Worm (Caenorhabditis elegans) whole organism, dauer: Measurements from ENCODE around the gene T05B4.13.

ENCODE experiments used
- unc-62 ChIP-seq: sonication (generic microtip); optimal IDR thresholded peaks from 2 replicates; lab custom pipeline; 2017; ENCODE audit warnings: missing biosample characterization, missing genetic modification reagents, missing genetic modification characterization

Gene T05B4.13

DNA sequence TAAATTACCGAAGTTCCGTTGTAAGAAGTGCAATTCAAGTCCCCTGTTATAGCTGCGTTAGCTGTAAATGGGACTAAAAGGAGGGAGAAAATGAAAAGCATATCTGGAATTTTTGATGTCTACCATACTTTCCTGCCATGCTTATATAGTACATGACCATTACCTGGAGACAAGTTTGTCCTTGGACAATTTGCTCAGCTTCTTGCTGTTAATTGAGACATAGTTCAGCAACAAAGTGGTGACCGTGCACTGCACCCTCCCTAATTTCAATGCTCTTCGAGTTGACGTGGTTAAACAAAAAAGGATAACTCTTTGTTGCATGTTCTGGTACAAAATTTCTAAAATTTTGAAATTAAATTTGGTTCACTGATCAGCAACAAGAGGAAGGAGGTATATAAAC lies at the start of gene T05B4.13:
Gene T05B4.13, minus strand, starts transcription at position 101 of the 400 bp plus-strand sequence.
- TF ChIP-seq unc-62: no peak

DNA sequence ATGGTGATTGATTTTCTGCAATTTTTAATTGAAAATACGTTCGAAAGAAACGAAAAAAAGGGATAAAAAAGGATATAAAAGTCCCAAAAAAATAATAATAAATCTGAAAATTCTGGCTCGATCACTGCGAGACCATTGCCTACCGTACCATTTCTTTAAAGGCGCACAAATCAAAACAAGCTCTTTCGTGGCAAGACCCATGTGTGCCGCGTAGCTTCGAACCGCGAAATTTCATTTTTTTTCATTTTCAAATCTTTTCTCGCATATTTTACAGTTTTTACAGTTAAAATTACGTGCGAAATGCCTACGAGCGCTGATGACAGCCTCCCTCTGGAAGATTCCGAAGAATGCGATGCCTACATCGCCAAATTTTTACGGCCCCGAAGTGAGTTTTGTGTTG lies 48.3 kb upstream of the T05B4.13 start, which contains the start of the genes coh-4 and pid-5:
Gene coh-4, minus strand, starts transcription at position 17 of the 400 bp plus-strand sequence.
Gene pid-5, plus strand, starts transcription at position 259 of the 400 bp plus-strand sequence.
- TF ChIP-seq unc-62: no peak

DNA sequence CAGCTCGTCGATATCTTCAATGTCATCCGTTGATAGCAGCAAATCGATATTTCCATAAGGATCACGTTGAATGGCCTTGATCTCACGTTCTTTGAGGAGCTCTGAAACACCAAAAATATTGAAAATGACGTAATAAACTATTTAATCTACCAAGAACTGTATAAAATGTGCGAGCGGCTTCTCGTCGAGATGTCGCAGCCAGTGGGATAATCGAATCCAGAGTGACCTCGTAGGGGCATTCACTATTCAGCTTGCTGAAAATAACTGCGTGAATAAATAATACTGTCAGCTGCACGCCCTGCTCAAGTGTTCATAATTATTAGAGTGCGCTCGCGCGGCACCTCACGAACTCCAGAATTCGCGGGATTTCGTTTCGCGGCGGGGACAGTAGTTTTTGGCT lies 42.8 kb upstream of the T05B4.13 start, which contains the start of gene Y45G5AM.7:
Gene Y45G5AM.7, minus strand, starts transcription at position 101 of the 400 bp plus-strand sequence.
- TF ChIP-seq unc-62: no peak

DNA sequence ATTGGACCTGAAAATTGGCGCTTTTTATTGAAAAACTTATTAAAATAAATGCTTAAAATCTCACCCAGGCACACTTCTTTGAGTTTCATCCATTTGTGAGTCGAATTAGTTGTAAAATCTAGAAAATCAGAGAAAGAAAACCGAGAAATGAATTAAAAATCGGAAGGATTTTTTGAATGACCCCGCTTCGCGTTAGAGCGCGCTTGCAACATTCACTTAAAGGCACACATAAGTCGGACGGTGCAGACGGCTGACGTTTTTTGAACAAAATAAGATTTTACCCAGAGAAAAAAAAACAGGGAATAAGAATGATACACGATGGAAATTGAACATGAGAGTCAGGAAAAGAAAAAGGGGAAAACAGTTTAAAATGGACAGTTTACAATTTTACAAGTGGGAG lies 42.3 kb upstream of the T05B4.13 start:
- TF ChIP-seq unc-62: no peak

DNA sequence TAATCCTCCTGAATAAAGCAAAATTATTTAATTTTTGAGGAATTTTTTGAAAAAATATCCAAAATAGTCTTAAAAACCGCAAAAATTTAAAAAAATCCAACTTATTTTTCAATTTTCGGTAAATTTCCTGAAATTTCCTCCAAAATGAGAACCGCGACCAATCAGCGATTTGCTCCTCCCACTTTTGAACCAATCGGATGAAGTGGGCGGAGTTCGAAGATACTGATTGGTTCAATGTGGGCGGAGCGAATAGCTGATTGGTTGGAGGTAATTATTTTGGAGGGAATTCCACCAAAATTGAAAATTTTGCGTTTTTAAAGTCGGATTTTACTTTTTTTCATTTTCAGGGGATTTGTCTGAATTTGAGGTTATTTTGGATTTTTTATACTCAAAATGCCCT lies 40.7 kb upstream of the T05B4.13 start:
- no peak for TF ChIP-seq unc-62

DNA sequence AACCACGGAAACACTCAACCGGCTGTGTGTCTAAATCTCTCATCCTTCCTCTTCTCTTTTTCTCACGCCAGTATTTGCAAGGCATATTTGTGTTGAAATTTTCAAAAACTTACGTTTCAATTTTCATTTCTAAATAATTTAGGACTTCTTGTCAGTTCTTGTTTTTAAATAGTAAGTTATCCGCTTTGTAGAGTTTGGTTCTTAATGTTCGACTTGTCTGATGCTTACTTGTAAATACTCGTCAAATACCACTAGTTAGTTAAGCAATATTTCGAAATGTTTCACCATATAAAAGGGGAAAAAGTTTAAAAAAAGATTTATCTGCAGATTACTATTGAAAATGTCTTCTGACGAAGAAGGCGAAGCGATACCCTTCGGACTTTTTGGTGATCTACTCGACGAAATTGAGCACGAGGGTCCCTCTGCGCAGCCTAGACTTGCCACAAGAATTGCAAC lies 37.2 kb upstream of the T05B4.13 start, which contains the start of gene Y45G5AM.3:
Gene Y45G5AM.3, plus strand, starts transcription at position 51 of the 456 bp plus-strand sequence.
- TF ChIP-seq unc-62: no peak

DNA sequence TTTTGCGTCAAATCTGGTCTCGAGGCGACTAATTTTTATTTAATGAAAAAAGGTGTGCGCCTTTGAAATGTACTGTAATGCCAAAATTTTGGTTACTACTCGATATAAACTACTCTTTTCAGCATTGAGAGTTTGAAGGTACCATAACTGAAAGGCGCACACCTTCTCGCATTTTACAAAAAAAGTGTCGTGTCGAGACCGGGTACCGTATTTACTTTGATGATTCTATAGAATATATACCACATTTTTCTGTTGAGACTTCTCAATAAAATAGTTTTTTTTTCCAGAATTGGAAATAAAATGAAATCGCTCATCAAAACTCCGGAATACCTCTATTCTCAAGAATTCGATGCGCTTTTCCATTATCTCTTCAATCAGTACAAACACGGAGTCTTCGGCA lies 35.6 kb upstream of the T05B4.13 start, which contains the start of gene Y45G5AM.4:
Gene Y45G5AM.4, plus strand, starts transcription at position 301 of the 400 bp plus-strand sequence.
- no peak for TF ChIP-seq unc-62

DNA sequence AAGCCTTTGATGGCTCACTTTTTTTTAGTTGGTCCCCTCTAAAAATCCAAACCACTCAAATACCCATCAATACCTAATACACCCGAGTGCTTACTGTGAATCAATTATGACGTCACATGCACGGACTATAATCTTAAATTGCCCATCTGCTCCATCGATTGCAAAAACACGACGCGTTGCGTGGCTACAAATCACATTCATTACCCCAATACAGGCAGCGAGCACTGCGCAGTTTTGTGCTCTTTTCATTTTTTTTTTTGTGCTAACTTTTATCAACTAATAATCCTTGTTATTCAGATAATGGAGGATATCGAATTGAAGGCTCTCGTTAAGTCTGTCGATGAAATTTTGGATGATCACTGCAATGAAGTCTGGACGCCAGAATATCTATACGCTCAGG lies 32.8 kb upstream of the T05B4.13 start, which contains the start of gene Y45G5AM.5:
Gene Y45G5AM.5, plus strand, starts transcription at position 301 of the 400 bp plus-strand sequence.
- TF ChIP-seq unc-62: no peak

DNA sequence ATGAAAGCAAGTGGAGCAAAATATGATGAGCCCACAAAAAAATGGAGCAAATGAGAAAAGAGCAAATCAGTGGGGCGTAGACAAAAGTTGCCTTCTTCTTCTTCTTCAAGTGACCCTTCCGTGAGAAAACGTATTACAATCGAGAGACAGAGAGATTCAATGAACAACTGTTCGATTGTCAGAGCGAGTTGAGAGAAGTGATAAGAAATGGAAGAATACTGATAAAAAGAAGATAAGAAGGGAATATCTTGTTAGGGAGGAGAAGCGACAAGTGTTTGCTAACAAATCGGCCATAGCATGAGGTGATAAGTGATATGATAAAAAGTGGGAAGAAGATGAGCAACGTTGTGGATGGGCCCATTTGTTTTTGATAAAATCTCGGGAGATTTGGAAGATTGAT lies 30.0 kb upstream of the T05B4.13 start:
- TF ChIP-seq unc-62: no peak

DNA sequence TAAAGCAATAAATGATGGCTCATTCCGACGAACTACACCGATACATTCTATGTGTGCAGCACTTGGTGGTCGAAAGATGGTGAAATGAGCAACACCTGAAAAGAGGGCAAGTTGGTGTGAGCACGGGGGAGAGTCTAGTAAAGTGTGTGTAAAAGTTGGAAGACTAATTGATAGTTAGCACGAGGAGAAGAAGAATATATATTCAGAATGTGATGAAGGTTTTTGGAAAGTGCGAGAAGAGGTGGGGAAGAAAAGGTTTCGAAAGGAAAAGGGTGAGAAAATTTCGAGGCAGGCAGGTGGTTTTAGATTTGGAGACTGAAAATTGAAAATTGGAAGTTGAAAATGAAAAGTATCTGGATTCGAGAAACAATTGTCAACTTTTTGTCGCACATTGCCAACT lies 24.9 kb upstream of the T05B4.13 start, which contains the start of gene Y45G5AM.6:
Gene Y45G5AM.6, minus strand, starts transcription at position 101 of the 400 bp plus-strand sequence.
- no peak for TF ChIP-seq unc-62

DNA sequence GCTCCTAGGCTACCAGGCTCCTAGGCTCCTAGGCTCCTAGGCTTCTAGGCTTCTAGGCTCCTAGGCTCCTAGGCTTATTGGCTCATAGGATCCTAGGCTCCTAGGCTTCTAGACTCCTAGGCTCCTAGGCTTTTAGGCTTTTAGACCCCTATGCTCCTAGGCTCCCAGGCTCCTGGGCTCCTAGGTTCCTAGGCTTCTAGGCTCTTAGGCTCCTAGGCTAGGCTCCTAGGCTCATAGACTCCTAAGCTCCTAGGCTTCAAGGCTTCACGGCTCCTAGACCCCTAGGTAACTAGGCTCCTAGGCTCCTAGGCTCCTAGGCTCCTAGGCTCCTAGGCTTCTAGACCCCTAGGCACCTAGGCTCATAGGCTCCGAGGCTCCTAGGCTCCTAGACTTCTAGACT lies 24.1 kb upstream of the T05B4.13 start:
- TF ChIP-seq unc-62: no peak

DNA sequence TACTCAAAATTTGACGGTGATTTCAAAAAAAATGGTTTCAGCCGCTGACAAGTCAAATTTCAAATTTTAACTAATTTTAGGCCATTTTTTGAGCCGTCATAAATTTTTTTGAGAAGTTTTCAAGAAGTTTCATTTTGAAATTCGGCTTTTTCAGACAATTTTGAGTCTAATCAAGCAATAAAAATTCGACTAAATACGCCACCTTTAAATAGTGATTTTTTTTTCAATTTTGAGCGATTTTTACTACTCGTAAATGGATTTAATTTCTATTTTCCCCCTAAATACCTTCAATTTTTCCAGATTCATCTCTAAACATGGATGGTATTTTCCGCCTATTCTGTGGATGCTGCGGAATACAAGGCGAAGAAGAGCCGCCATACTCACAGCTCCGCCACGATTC lies 16.9 kb upstream of the T05B4.13 start, which contains the start of gene Y45G5AL.1:
Gene Y45G5AL.1, plus strand, starts transcription at position 301 of the 400 bp plus-strand sequence.
- no peak for TF ChIP-seq unc-62

DNA sequence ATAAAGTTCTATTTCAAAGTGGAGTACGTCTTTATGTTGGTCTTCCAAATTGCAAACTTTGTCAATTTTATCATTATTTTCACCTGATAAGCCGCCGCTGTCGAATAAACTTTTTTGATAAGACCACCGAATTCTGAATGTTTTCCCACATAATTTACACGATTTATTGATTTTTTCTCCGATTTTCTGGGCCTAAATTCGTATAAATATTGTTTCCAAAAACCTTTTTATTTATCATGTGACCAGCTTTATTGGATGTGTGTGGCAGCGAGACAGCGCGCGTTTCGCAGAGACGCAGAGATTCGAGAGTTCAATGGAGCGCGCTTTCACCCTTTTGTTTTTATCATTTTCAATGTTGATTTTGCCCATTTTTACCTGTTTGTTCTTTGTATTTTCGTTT lies 15.7 kb upstream of the T05B4.13 start:
- no peak for TF ChIP-seq unc-62

DNA sequence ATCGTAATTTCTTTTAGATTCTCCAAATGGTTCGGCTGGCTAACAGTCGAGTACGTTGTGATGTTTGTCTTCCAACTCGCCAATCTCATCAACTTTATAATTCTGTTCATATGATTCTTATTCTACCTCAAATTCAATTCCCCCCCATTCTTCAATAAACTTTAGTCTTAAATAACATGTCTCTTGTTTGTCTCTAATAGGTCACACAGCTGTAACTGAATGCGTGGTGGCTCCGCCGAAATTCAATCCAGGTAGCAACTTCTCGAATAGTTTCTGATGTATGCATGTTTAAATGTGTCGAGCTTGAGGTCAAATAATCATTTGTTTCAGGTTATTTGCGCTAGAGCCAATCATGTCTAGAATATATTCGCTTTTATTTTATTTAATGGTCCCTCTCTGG lies 11.4 kb upstream of the T05B4.13 start, which contains the start of gene lgc-29:
Gene lgc-29, plus strand, starts transcription at position 301 of the 400 bp plus-strand sequence.
- TF ChIP-seq unc-62: no peak

DNA sequence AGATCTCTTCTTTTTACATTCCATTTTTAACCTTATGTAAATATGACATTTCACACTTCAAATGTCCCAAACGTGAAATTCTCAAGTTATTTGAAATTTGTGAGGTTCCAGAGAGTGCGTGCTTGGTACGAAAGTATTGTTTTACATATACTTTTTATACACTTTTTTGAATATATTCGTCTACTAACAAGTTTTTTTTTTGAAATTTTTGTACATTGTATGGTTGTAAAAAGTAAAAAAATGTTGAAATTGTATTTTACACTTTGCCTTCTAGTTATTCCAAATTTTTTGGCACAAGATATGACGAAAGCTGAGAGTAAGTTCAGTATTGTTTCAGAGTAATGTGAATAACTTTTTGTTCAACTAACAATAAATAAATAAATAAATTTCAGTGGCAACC lies 7.4 kb upstream of the T05B4.13 start, which contains the start of gene lgc-1:
Gene lgc-1, plus strand, starts transcription at position 301 of the 400 bp plus-strand sequence.
- no peak for TF ChIP-seq unc-62

DNA sequence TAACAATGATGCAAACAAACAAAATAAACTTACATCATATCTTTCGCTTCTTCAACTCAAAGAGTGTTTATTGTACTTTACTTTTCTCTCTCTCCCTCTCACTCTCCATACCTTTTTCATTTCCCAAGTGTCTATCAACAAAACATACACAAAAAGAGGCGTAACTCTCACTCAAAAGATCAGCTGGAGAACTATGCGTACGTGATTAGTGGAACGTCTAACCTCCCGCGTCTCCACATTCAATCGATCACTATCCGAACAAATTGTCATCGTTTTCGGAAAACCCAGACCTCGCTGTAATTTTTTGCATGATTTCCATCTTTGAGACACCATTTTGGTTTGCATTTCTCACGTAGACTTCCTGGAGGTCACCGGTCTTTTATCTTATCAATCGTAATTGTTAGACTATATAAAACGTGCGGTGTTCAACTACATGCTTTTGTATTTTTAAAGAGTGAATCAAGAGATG lies 4.2 kb upstream of the T05B4.13 start, which contains the start of gene nhr-57:
Gene nhr-57, plus strand, starts transcription at position 419 of the 469 bp plus-strand sequence.
- no peak for TF ChIP-seq unc-62

DNA sequence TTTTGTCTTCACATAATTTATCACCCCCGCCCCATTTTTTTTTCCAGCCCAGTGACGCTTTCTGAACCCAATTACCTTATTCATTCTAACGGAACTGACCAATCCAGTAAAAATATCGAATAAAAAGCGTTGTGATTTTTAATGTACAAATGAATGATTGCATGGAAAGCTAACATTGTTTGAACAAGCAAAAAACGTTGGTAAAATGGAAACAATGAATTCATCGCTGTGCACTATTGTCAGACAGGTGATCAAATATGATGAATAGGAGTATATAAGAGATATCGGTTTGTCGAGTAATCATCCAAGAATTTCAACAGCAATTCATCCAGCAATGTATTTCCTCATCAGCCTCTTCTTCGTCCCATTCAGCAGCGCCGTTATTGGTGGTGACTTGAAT lies 2.3 kb upstream of the T05B4.13 start, which contains the start of gene phat-4:
Gene phat-4, plus strand, starts transcription at position 301 of the 400 bp plus-strand sequence.
- TF ChIP-seq unc-62: no peak

DNA sequence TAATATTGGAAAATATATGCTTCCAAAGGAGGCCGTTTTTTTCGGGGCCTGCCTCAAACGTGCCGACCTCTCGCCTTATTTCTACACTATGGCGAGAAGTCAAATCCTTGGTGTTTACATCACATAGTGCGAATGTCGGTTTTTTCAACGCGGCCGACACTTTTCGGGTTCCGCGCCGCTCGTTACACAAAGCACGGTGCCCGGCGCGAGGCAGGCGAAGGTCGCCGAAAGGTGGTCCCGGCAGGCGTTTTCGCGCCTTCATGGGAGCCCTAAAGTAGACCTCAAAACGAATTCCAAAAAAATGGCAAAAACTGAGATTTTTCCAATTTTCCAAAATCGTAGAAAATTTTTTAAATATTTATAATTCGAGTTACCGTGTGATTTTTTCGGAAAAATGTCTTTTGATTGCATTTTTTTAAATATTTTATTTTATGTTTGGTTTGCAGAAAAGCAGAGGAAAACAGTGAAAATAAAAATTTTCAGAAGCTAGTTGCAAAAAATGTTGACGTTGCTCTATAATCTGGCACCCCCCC lies 1.7 kb downstream of the T05B4.13 start, which contains the start of gene T05B4.12:
Gene T05B4.12, minus strand, starts transcription at position 483 of the 533 bp plus-strand sequence.
- TF ChIP-seq unc-62: no peak
